Worm (Caenorhabditis elegans) whole organism, L4/young adult: ENCODE data around the gene srh-56.

Experiments
- W03F9.2 ChIP-seq: fragments of 150-350 bp; optimal IDR thresholded peaks from 2 replicates; lab custom pipeline; 2014; ENCODE audit warnings: missing biosample characterization, missing genetic modification characterization
- dao-5 ChIP-seq: sonication (generic microtip); optimal IDR thresholded peaks from 2 replicates; lab custom pipeline; 2016; ENCODE audit warnings: missing genotype, missing genetic modification characterization, moderate library complexity, missing compliant biosample characterization
- him-1 ChIP-seq: sonication (generic microtip); optimal IDR thresholded peaks from 2 replicates; lab custom pipeline; 2016; ENCODE audit warnings: missing genotype, missing genetic modification reagents, missing genetic modification characterization, missing compliant biosample characterization

- no peak for TF ChIP-seq dao-5 (tag; lab: Kevin White, UChicago)
- TF ChIP-seq W03F9.2 (tag; lab: Kevin White, UChicago), result no peak
- no peak for TF ChIP-seq him-1 (tag; lab: Kevin White, UChicago)
Observed at ce11 chrV:2792958-2793357, 21.3 kb downstream of the srh-56 start.
